Worm (Caenorhabditis elegans) whole organism, L2 larva: ENCODE results near the gene Y48A6B.3.

ENCODE experiments used
- C34F6.9 ChIP-seq: fragments of 150-350 bp; optimal IDR thresholded peaks from 2 replicates; lab custom pipeline; 2014; ENCODE audit warnings: missing biosample characterization, missing genetic modification characterization
- F13H6.1 ChIP-seq: sonication (generic microtip); optimal IDR thresholded peaks from 2 replicates; lab custom pipeline; 2016; ENCODE audit warnings: missing genetic modification characterization, missing compliant biosample characterization
- R02D3.7 ChIP-seq: fragments of 150-350 bp; optimal IDR thresholded peaks from 2 replicates; lab custom pipeline; 2014; ENCODE audit warnings: missing biosample characterization, missing genetic modification characterization
- Y55F3AM.14 ChIP-seq: fragments of 200-800 bp; sonication (Bioruptor generic); optimal IDR thresholded peaks from 2 replicates; lab custom pipeline; 2018; ENCODE audit warnings: mild to moderate bottlenecking, missing genetic modification characterization, missing compliant biosample characterization
- ZK546.5 ChIP-seq: sonication (generic microtip); optimal IDR thresholded peaks from 2 replicates; lab custom pipeline; 2017; ENCODE audit warnings: missing biosample characterization, missing genetic modification characterization
- alr-1 ChIP-seq: fragments of 150-350 bp; optimal IDR thresholded peaks from 2 replicates; lab custom pipeline; 2014; ENCODE audit warnings: missing biosample characterization, missing genetic modification characterization
- ama-1 ChIP-seq: fragments of 150-350 bp; optimal IDR thresholded peaks from 2 replicates; lab custom pipeline; 2018; ENCODE audit warnings: inconsistent platforms
- blmp-1 ChIP-seq: sonication (generic microtip); optimal IDR thresholded peaks from 2 replicates; lab custom pipeline; 2017; ENCODE audit warnings: missing genetic modification characterization, mild to moderate bottlenecking, missing compliant biosample characterization, antibody characterized with exemption, moderate library complexity; ENCODE audit not compliant: insufficient read depth
- ceh-16 ChIP-seq: fragments of 150-350 bp; optimal IDR thresholded peaks from 2 replicates; lab custom pipeline; 2014; ENCODE audit warnings: missing biosample characterization, missing genetic modification characterization
- ceh-82 ChIP-seq: fragments of 150-350 bp; optimal IDR thresholded peaks from 2 replicates; lab custom pipeline; 2014; ENCODE audit warnings: missing biosample characterization, missing genetic modification characterization
- crh-2 ChIP-seq: sonication (generic microtip); optimal IDR thresholded peaks from 2 replicates; lab custom pipeline; 2017; ENCODE audit warnings: missing biosample characterization, missing genetic modification characterization
- egl-27 ChIP-seq: sonication (generic microtip); optimal IDR thresholded peaks from 3 replicates; lab custom pipeline; 2017; ENCODE audit warnings: missing biosample characterization, missing genetic modification reagents, missing genetic modification characterization
- elt-1 ChIP-seq: fragments of 150-350 bp; optimal IDR thresholded peaks from 2 replicates; lab custom pipeline; 2014; ENCODE audit warnings: missing biosample characterization, missing genetic modification characterization
- elt-3 ChIP-seq: sonication (generic microtip); optimal IDR thresholded peaks from 2 replicates; lab custom pipeline; 2017; ENCODE audit warnings: missing biosample characterization, missing genetic modification characterization
- fos-1 ChIP-seq: fragments of 150-350 bp; optimal IDR thresholded peaks from 2 replicates; lab custom pipeline; 2014; ENCODE audit warnings: missing biosample characterization, missing genetic modification characterization
- gmeb-1 ChIP-seq: fragments of 150-350 bp; optimal IDR thresholded peaks from 2 replicates; lab custom pipeline; 2014; ENCODE audit warnings: missing biosample characterization, missing genetic modification characterization
- lin-11 ChIP-seq: fragments of 150-350 bp; sonication (generic microtip); optimal IDR thresholded peaks from 2 replicates; lab custom pipeline; 2014; ENCODE audit warnings: missing biosample characterization, missing genetic modification characterization, inconsistent platforms, mixed read lengths
- lin-13 ChIP-seq: fragments of 150-350 bp; optimal IDR thresholded peaks from 2 replicates; lab custom pipeline; 2014; ENCODE audit warnings: missing biosample characterization, missing genetic modification reagents, missing genetic modification characterization
- lin-39 ChIP-seq: fragments of 150-350 bp; optimal IDR thresholded peaks from 2 replicates; lab custom pipeline; 2014; ENCODE audit warnings: missing biosample characterization, missing genetic modification reagents, missing genetic modification characterization
- lsy-2 ChIP-seq, 2 experiments: fragments of 150-350 bp in 1 of 2; sonication (generic microtip) in 1 of 2; optimal IDR thresholded peaks; 2 replicates each; lab custom pipeline; 2014 to 2017; ENCODE audit warnings: missing biosample characterization in 2 of 2, missing genetic modification characterization in 2 of 2
- mab-5 ChIP-seq: fragments of 150-350 bp; optimal IDR thresholded peaks from 2 replicates; lab custom pipeline; 2014; ENCODE audit warnings: missing biosample characterization, missing genetic modification characterization
- mbf-1 ChIP-seq: sonication (generic microtip); optimal IDR thresholded peaks from 2 replicates; lab custom pipeline; 2017; ENCODE audit warnings: missing biosample characterization, missing genetic modification characterization
- mdl-1 ChIP-seq, 2 experiments: fragments of 150-350 bp in 1 of 2; sonication (generic microtip) in 1 of 2; optimal IDR thresholded peaks; 2 replicates each; lab custom pipeline; 2017; ENCODE audit warnings: missing biosample characterization in 2 of 2, missing genetic modification characterization in 2 of 2
- nhr-10 ChIP-seq: sonication (generic microtip); optimal IDR thresholded peaks from 2 replicates; lab custom pipeline; 2017; ENCODE audit warnings: missing biosample characterization, missing genetic modification characterization
- nhr-11 ChIP-seq: fragments of 150-350 bp; optimal IDR thresholded peaks from 2 replicates; lab custom pipeline; 2014; ENCODE audit warnings: missing biosample characterization, missing genetic modification characterization
- nhr-12 ChIP-seq: fragments of 150-350 bp; optimal IDR thresholded peaks from 2 replicates; lab custom pipeline; 2014; ENCODE audit warnings: missing biosample characterization, missing genetic modification characterization
- nhr-129 ChIP-seq: fragments of 150-350 bp; optimal IDR thresholded peaks from 2 replicates; lab custom pipeline; 2014; ENCODE audit warnings: missing biosample characterization, missing genetic modification characterization
- nhr-21 ChIP-seq: fragments of 150-350 bp; optimal IDR thresholded peaks from 2 replicates; lab custom pipeline; 2014; ENCODE audit warnings: missing biosample characterization, missing genetic modification characterization
- nhr-23 ChIP-seq: fragments of 150-350 bp; optimal IDR thresholded peaks from 2 replicates; lab custom pipeline; 2014; ENCODE audit warnings: missing biosample characterization, missing genetic modification reagents, missing genetic modification characterization
- nhr-237 ChIP-seq: fragments of 150-350 bp; optimal IDR thresholded peaks from 2 replicates; lab custom pipeline; 2014; ENCODE audit warnings: missing biosample characterization, missing genetic modification characterization
- nhr-25 ChIP-seq: fragments of 150-350 bp; sonication (generic microtip); optimal IDR thresholded peaks from 3 replicates; lab custom pipeline; 2014; ENCODE audit warnings: missing biosample characterization, missing genetic modification characterization
- nhr-6 ChIP-seq: fragments of 150-350 bp; optimal IDR thresholded peaks from 2 replicates; lab custom pipeline; 2014; ENCODE audit warnings: missing biosample characterization, missing genetic modification characterization
- nhr-77 ChIP-seq: fragments of 150-350 bp; optimal IDR thresholded peaks from 2 replicates; lab custom pipeline; 2014; ENCODE audit warnings: missing biosample characterization, missing genetic modification characterization
- peb-1 ChIP-seq: fragments of 150-350 bp; optimal IDR thresholded peaks from 2 replicates; lab custom pipeline; 2014; ENCODE audit warnings: missing biosample characterization, missing genetic modification characterization
- sem-4 ChIP-seq: fragments of 150-350 bp; optimal IDR thresholded peaks from 2 replicates; lab custom pipeline; 2014; ENCODE audit warnings: missing biosample characterization, missing genetic modification reagents, missing genetic modification characterization
- skn-1 ChIP-seq: sonication (generic microtip); optimal IDR thresholded peaks from 2 replicates; lab custom pipeline; 2017; ENCODE audit warnings: missing biosample characterization, missing genetic modification characterization
- sma-3 ChIP-seq: sonication (generic microtip); optimal IDR thresholded peaks from 2 replicates; lab custom pipeline; 2016; ENCODE audit warnings: missing genetic modification reagents, missing genetic modification characterization, missing compliant biosample characterization
- sma-9 ChIP-seq, 2 experiments: fragments of 150-350 bp in 1 of 2; sonication (generic microtip) in 1 of 2; optimal IDR thresholded peaks; 2 replicates each; lab custom pipeline; 2014 to 2016; ENCODE audit warnings: missing genetic modification characterization in 2 of 2, mild to moderate bottlenecking in 1 of 2, missing biosample characterization in 1 of 2, missing compliant biosample characterization in 1 of 2, missing genetic modification reagents in 1 of 2, moderate library complexity in 1 of 2
- snpc-4 ChIP-seq: fragments of 150-350 bp; optimal IDR thresholded peaks from 2 replicates; lab custom pipeline; 2014; ENCODE audit warnings: missing biosample characterization, missing genetic modification characterization
- unc-39 ChIP-seq: fragments of 150-350 bp; optimal IDR thresholded peaks from 2 replicates; lab custom pipeline; 2014; ENCODE audit warnings: missing biosample characterization, missing genetic modification characterization
- unc-55 ChIP-seq: fragments of 150-350 bp; sonication (generic microtip); optimal IDR thresholded peaks from 3 replicates; lab custom pipeline; 2014; ENCODE audit warnings: missing biosample characterization, missing genetic modification reagents, missing genetic modification characterization
- zag-1 ChIP-seq: fragments of 150-350 bp; optimal IDR thresholded peaks from 2 replicates; lab custom pipeline; 2014; ENCODE audit warnings: missing biosample characterization, missing genetic modification characterization
- ztf-1 ChIP-seq: fragments of 200-800 bp; sonication (Bioruptor generic); conservative IDR thresholded peaks from 2 replicates; pipeline ENCODE4 v1.3.6; 2022; ENCODE audit warnings: missing genetic modification characterization, missing compliant biosample characterization
- ztf-11 ChIP-seq: sonication (generic microtip); optimal IDR thresholded peaks from 2 replicates; lab custom pipeline; 2017; ENCODE audit warnings: missing biosample characterization, missing genetic modification characterization
- ztf-4 ChIP-seq: fragments of 150-350 bp; optimal IDR thresholded peaks from 2 replicates; lab custom pipeline; 2014; ENCODE audit warnings: missing biosample characterization, missing genetic modification characterization

Gene Y48A6B.3

DNA sequence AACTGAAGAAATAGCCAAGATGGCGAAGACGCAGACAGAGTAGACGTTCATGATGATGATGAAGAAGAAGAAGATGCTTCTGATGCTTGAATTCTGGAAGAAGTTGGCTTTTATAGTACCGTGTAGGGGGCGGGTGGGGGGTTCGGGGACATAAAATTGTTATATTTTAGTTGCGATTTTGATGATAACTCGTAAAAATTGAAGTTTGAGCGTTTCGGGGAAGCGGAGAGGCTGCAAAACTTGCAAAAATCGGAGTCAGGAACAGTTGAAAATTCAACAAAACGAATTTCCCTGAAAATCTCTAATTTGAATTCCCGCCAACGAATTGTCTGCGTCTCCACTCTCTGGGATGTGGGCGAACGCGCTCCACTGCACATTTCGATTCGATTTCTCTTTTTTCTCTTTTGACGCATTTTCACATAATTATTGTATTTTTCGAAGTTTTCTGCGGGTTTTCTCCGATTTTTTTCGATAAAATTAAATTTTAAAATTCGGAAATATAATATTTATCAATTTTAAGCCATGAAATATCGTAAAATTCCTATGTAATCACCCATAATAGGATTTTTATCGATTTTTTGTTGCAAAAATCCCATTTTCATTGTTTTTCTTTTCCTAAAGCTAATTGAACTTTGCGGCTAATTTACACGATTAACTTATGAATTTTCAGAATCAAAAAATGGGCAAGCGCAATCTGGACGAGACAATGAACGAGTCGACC, at the start of gene Y48A6B.3, which contains the start of gene fipr-17:
Gene Y48A6B.3, plus strand, starts transcription at position 671 of the 721 bp plus-strand sequence.
Gene fipr-17, minus strand, starts transcription at position 51 of the 721 bp plus-strand sequence.
- no peak for TF ChIP-seq ztf-1 (GFP tag; lab: Robert Waterston, UW)
- TF ChIP-seq nhr-6 (tag; lab: Kevin White, UChicago): peak; percentile 1
- TF ChIP-seq egl-27: no peak
- no peak for TF ChIP-seq nhr-10 (tag; lab: Kevin White, UChicago)
- peak; percentile 85 for TF ChIP-seq lin-13
- TF ChIP-seq ztf-4 (tag; lab: Kevin White, UChicago): peak; percentile 62
- no peak for TF ChIP-seq ztf-11 (tag; lab: Kevin White, UChicago)
- TF ChIP-seq elt-1 (tag; lab: Kevin White, UChicago): no peak
- TF ChIP-seq nhr-25: peak; percentile 68
- peak; percentile 69 for TF ChIP-seq nhr-21
- TF ChIP-seq ZK546.5 (tag; lab: Kevin White, UChicago): no peak
- TF ChIP-seq F13H6.1: peak; percentile 67
- peak; percentile 30 for TF ChIP-seq sem-4
- no peak for TF ChIP-seq Y55F3AM.14 (GFP tag; lab: Kevin White, UChicago)
- no peak for TF ChIP-seq nhr-12
- no peak for TF ChIP-seq skn-1 (tag; lab: Kevin White, UChicago)
- peak; percentile 56 for TF ChIP-seq blmp-1
- peak; percentile 78 for TF ChIP-seq lin-11
- TF ChIP-seq fos-1 (tag; lab: Kevin White, UChicago): peak; percentile 44
- TF ChIP-seq peb-1 (tag; lab: Kevin White, UChicago): no peak
- TF ChIP-seq unc-39 (tag; lab: Kevin White, UChicago): no peak
- TF ChIP-seq mbf-1 (tag; lab: Kevin White, UChicago): no peak
- TF ChIP-seq ceh-16: peak; percentile 28
- TF ChIP-seq lsy-2 (tag; optimal IDR thresholded peaks at IDR 0.05; lab: Kevin White, UChicago): peak; percentile 71 to 91
- TF ChIP-seq R02D3.7 (tag; lab: Kevin White, UChicago): peak; percentile 30
- TF ChIP-seq gmeb-1 (tag; lab: Kevin White, UChicago): peak; percentile 99
- no peak for TF ChIP-seq nhr-237
- TF ChIP-seq snpc-4: peak; percentile 91
- TF ChIP-seq crh-2 (tag; lab: Kevin White, UChicago): peak; percentile 85
- TF ChIP-seq elt-3 (tag; lab: Kevin White, UChicago): no peak
- peak; percentile 65 for TF ChIP-seq mab-5 (tag; lab: Kevin White, UChicago)
- peak; percentile 35 for TF ChIP-seq ama-1
- TF ChIP-seq alr-1 (tag; lab: Kevin White, UChicago): no peak
- TF ChIP-seq nhr-11 (tag; lab: Kevin White, UChicago): no peak
- TF ChIP-seq sma-3 (GFP tag; lab: Kevin White, UChicago): peak; percentile 79
- peak; percentile 83 for TF ChIP-seq nhr-129
- no peak for TF ChIP-seq nhr-77 (tag; lab: Kevin White, UChicago)
- peak; percentile 50 for TF ChIP-seq zag-1 (tag; lab: Kevin White, UChicago)
- peak; percentile 73 for TF ChIP-seq sma-9 (GFP tag; optimal IDR thresholded peaks at IDR 0.05; lab: Kevin White, UChicago)
- TF ChIP-seq sma-9 (tag; optimal IDR thresholded peaks at IDR 0.05; lab: Kevin White, UChicago): no peak
- peak; percentile 98 for TF ChIP-seq unc-55
- TF ChIP-seq nhr-23 (tag; lab: Kevin White, UChicago): no peak
- peak; percentile 80 for TF ChIP-seq C34F6.9 (tag; lab: Kevin White, UChicago)
- TF ChIP-seq ceh-82 (tag; lab: Kevin White, UChicago): peak; percentile 49
- TF ChIP-seq mdl-1 (tag; optimal IDR thresholded peaks at IDR 0.05; lab: Kevin White, UChicago): peak in 1 of 2 experiments; percentile 13
- no peak for TF ChIP-seq lin-39 (tag; lab: Kevin White, UChicago)
- TF ChIP-seq, all 48 proteins: peak for 26
